Fruit fly (Drosophila melanogaster) whole organism, wandering third instar larva: ENCODE results near the gene MAGE.

Experiments
- CG32264 ChIP-seq: fragments of 200-800 bp; sonication (Bioruptor generic); optimal IDR thresholded peaks from 2 replicates; lab custom pipeline; 2016; ENCODE audit warnings: missing biosample characterization, missing genetic modification characterization
- CrebA ChIP-seq: fragments of 200-800 bp; sonication (Bioruptor generic); optimal IDR thresholded peaks from 2 replicates; lab custom pipeline; 2016; ENCODE audit warnings: missing biosample characterization, mild to moderate bottlenecking, missing genetic modification characterization, borderline replicate concordance
- GATAd ChIP-seq: sonication (Bioruptor generic); optimal IDR thresholded peaks from 2 replicates; lab custom pipeline; 2016; ENCODE audit warnings: missing biosample characterization, missing genetic modification characterization
- br ChIP-seq: fragments of 200-800 bp; sonication (Bioruptor generic); optimal IDR thresholded peaks from 2 replicates; lab custom pipeline; 2016; ENCODE audit warnings: missing biosample characterization, missing genetic modification characterization
- jim ChIP-seq: fragments of 175-275, 200-325 bp; sonication (Bioruptor generic); optimal IDR thresholded peaks from 2 replicates; lab custom pipeline; 2016; ENCODE audit warnings: missing biosample characterization, mild to moderate bottlenecking, missing genetic modification characterization
- pan ChIP-seq: fragments of >200 bp; optimal IDR thresholded peaks from 2 replicates; lab custom pipeline; 2017
- usp ChIP-seq: fragments of >200 bp; optimal IDR thresholded peaks from 2 replicates; lab custom pipeline; 2017; ENCODE audit warnings: missing biosample characterization, missing genetic modification characterization

dm6 chr3R:7139188-7140038, 15.6 kb downstream of the MAGE start:
- TF ChIP-seq usp (GFP tag; lab: Kevin White, UChicago), result no peak
- no peak for TF ChIP-seq CrebA (GFP tag; lab: Kevin White, UChicago)
- TF ChIP-seq GATAd (GFP tag; lab: Kevin White, UChicago), result no peak
- no peak for TF ChIP-seq pan
- no peak for TF ChIP-seq jim
- no peak for TF ChIP-seq br
- TF ChIP-seq CG32264 (GFP tag; lab: Kevin White, UChicago), result no peak
